Fruit fly (Drosophila melanogaster) whole organism, embryonic: ENCODE measurements around the gene CG18563.

ENCODE experiments used
- Bdp1 ChIP-seq: fragments of 200-800 bp; sonication (Bioruptor generic); optimal IDR thresholded peaks from 3 replicates; lab custom pipeline; 2016; ENCODE audit warnings: missing biosample characterization, missing genetic modification characterization
- CG10267 ChIP-seq: fragments of 200-800 bp; sonication (Bioruptor generic); optimal IDR thresholded peaks from 2 replicates; lab custom pipeline; 2018; ENCODE audit warnings: missing biosample characterization, mild to moderate bottlenecking, missing genetic modification characterization, moderate library complexity
- CG10462 ChIP-seq: fragments of 200-800 bp; sonication (Bioruptor generic); optimal IDR thresholded peaks from 2 replicates; lab custom pipeline; 2016; ENCODE audit warnings: missing biosample characterization, missing genetic modification characterization
- CG11085 ChIP-seq: fragments of 200-800 bp; sonication (Bioruptor generic); IDR thresholded peaks from 2 replicates; pipeline ENCODE4 v1.3.6; 2022; ENCODE audit warnings: missing biosample characterization, missing genetic modification characterization
- CG11504 ChIP-seq: fragments of 200-800 bp; sonication (Bioruptor generic); optimal IDR thresholded peaks from 3 replicates; lab custom pipeline; 2019; ENCODE audit warnings: missing biosample characterization, mild to moderate bottlenecking, missing genetic modification characterization, moderate library complexity
- CG13296 ChIP-seq: fragments of 200-800 bp; sonication (Bioruptor generic); optimal IDR thresholded peaks from 3 replicates; lab custom pipeline; 2018; ENCODE audit warnings: missing biosample characterization, mild to moderate bottlenecking, missing genetic modification characterization
- CG13775 ChIP-seq: fragments of 200-800 bp; sonication (Bioruptor generic); optimal IDR thresholded peaks from 3 replicates; lab custom pipeline; 2017; ENCODE audit warnings: missing biosample characterization, mild to moderate bottlenecking, missing genetic modification characterization
- CG15011 ChIP-seq: fragments of 200-800 bp; sonication (Bioruptor generic); optimal IDR thresholded peaks from 3 replicates; lab custom pipeline; 2018; ENCODE audit warnings: missing biosample characterization, mild to moderate bottlenecking, missing genetic modification characterization
- CG15269 ChIP-seq: fragments of 200-800 bp; sonication (Bioruptor generic); optimal IDR thresholded peaks from 2 replicates; lab custom pipeline; 2018; ENCODE audit warnings: missing biosample characterization, mild to moderate bottlenecking, missing genetic modification characterization, moderate library complexity
- CG16813 ChIP-seq: fragments of 200-800 bp; sonication (Bioruptor generic); IDR thresholded peaks from 3 replicates; pipeline ENCODE4 v1.3.6; 2022; ENCODE audit warnings: missing biosample characterization, missing genetic modification characterization; ENCODE audit not compliant: partially characterized antibody
- CG1792 ChIP-seq: fragments of 200-800 bp; sonication (Bioruptor generic); optimal IDR thresholded peaks from 2 replicates; lab custom pipeline; 2016; ENCODE audit warnings: missing biosample characterization, missing genetic modification characterization
- CG1832 ChIP-seq: fragments of 200-800 bp; sonication (Bioruptor generic); optimal IDR thresholded peaks from 2 replicates; lab custom pipeline; 2017; ENCODE audit warnings: missing biosample characterization, mild to moderate bottlenecking, missing genetic modification characterization, inconsistent platforms
- CG18476 ChIP-seq: fragments of 200-800 bp; sonication (Bioruptor generic); optimal IDR thresholded peaks from 2 replicates; lab custom pipeline; 2016; ENCODE audit warnings: missing biosample characterization, mild to moderate bottlenecking, missing genetic modification characterization
- CG2712 ChIP-seq: fragments of 200-800 bp; optimal IDR thresholded peaks from 3 replicates; lab custom pipeline; 2019; ENCODE audit warnings: missing biosample characterization, mild to moderate bottlenecking, missing genetic modification characterization, moderate library complexity
- CG30403 ChIP-seq: fragments of 200-800 bp; sonication (Bioruptor generic); optimal IDR thresholded peaks from 3 replicates; lab custom pipeline; 2016; ENCODE audit warnings: missing biosample characterization, missing genetic modification characterization
- CG32532 ChIP-seq: fragments of 200-800 bp; sonication (Bioruptor generic); IDR thresholded peaks from 2 replicates; pipeline ENCODE4 v1.3.6; 2022; ENCODE audit warnings: missing biosample characterization, missing genetic modification characterization
- CG3281 ChIP-seq: fragments of 200-800 bp; sonication (Bioruptor generic); optimal IDR thresholded peaks from 3 replicates; lab custom pipeline; 2017; ENCODE audit warnings: missing biosample characterization, mild to moderate bottlenecking, missing genetic modification characterization
- CG6813 ChIP-seq: fragments of 200-800 bp; sonication (Bioruptor generic); optimal IDR thresholded peaks from 2 replicates; lab custom pipeline; 2017; ENCODE audit warnings: missing biosample characterization, missing genetic modification characterization, mild to moderate bottlenecking, moderate library complexity, missing genetic modification reagents
- CG8290 ChIP-seq, 3 experiments: fragments of 200-800 bp; sonication (Bioruptor generic); optimal IDR thresholded peaks; 2 replicates each; lab custom pipeline; 2016 to 2019; ENCODE audit warnings: missing biosample characterization in 3 of 3, missing genetic modification characterization in 3 of 3, mild to moderate bottlenecking in 2 of 3, moderate library complexity in 1 of 3
- CG8944 ChIP-seq: fragments of 200-800 bp; sonication (Bioruptor generic); optimal IDR thresholded peaks from 3 replicates; lab custom pipeline; 2016; ENCODE audit warnings: missing biosample characterization, missing genetic modification characterization
- CkIIα-i1 ChIP-seq: fragments of 200-800 bp; sonication (Bioruptor generic); IDR thresholded peaks from 2 replicates; pipeline ENCODE4 v1.3.6; 2022; ENCODE audit warnings: missing biosample characterization, missing genetic modification characterization
- Hand ChIP-seq: fragments of 200-800 bp; sonication (Bioruptor generic); optimal IDR thresholded peaks from 2 replicates; lab custom pipeline; 2017; ENCODE audit warnings: mild to moderate bottlenecking, missing biosample characterization, missing genetic modification reagents, missing genetic modification characterization
- Hr78 ChIP-seq, 2 experiments: fragments of 200-800 bp in 1 of 2; fragments of >200 bp in 1 of 2; sonication (Bioruptor generic) in 1 of 2; optimal IDR thresholded peaks; 2 replicates each; lab custom pipeline; 2017 to 2019; ENCODE audit warnings: missing biosample characterization in 2 of 2, missing genetic modification characterization in 2 of 2, mild to moderate bottlenecking in 1 of 2, moderate library complexity in 1 of 2
- Kr ChIP-seq: fragments of 200-800 bp; sonication (Bioruptor generic); optimal IDR thresholded peaks from 2 replicates; lab custom pipeline; 2017; ENCODE audit warnings: missing biosample characterization, mild to moderate bottlenecking, missing genetic modification characterization
- Med ChIP-seq: fragments of 200-800 bp; sonication (Bioruptor generic); peaks from one replicate; lab custom pipeline; 2016; ENCODE audit warnings: missing biosample characterization, missing genetic modification characterization, mild to moderate bottlenecking, inconsistent platforms, moderate library complexity
- NK7.1 ChIP-seq: fragments of 200-800 bp; sonication (Bioruptor generic); optimal IDR thresholded peaks from 3 replicates; lab custom pipeline; 2016; ENCODE audit warnings: missing biosample characterization, missing genetic modification characterization
- NfI ChIP-seq: fragments of 200-800 bp; sonication (Bioruptor generic); optimal IDR thresholded peaks from 3 replicates; lab custom pipeline; 2018; ENCODE audit warnings: missing biosample characterization, mild to moderate bottlenecking, missing genetic modification characterization, moderate library complexity
- Oli ChIP-seq: fragments of 200-800 bp; sonication (Bioruptor generic); optimal IDR thresholded peaks from 2 replicates; lab custom pipeline; 2018; ENCODE audit warnings: missing biosample characterization, mild to moderate bottlenecking, missing genetic modification characterization, moderate library complexity
- Sox102F ChIP-seq: fragments of 200-800 bp; sonication (Bioruptor generic); optimal IDR thresholded peaks from 2 replicates; lab custom pipeline; 2018; ENCODE audit warnings: missing biosample characterization, mild to moderate bottlenecking, missing genetic modification characterization, moderate library complexity
- al ChIP-seq: fragments of 200-800 bp; sonication (Bioruptor generic); IDR thresholded peaks from 2 replicates; pipeline ENCODE4 v1.3.6; 2022; ENCODE audit warnings: missing biosample characterization, missing genetic modification characterization
- ara ChIP-seq: fragments of 200-800 bp; sonication (Bioruptor generic); IDR thresholded peaks from 2 replicates; pipeline ENCODE4 v1.3.6; 2022; ENCODE audit warnings: missing biosample characterization, missing genetic modification characterization
- br ChIP-seq: fragments of >200 bp; optimal IDR thresholded peaks from 2 replicates; lab custom pipeline; 2017
- chif ChIP-seq, 2 experiments: fragments of 200-800 bp; sonication (Bioruptor generic); optimal IDR thresholded peaks; 3 replicates each; lab custom pipeline; 2016; ENCODE audit warnings: missing biosample characterization in 2 of 2, missing genetic modification characterization in 2 of 2
- eve ChIP-seq, 2 experiments: fragments of >200 bp; optimal IDR thresholded peaks; 2 replicates each; lab custom pipeline; 2017; ENCODE audit warnings: missing biosample characterization in 2 of 2, missing genetic modification characterization in 2 of 2
- fd102C ChIP-seq: fragments of 200-800 bp; sonication (Bioruptor generic); optimal IDR thresholded peaks from 2 replicates; lab custom pipeline; 2018; ENCODE audit warnings: missing biosample characterization, mild to moderate bottlenecking, missing genetic modification characterization, moderate library complexity
- gce ChIP-seq: fragments of 200-800 bp; sonication (Bioruptor generic); IDR thresholded peaks from 3 replicates; pipeline ENCODE4 v1.3.6; 2022; ENCODE audit warnings: missing biosample characterization, missing genetic modification characterization
- her ChIP-seq: fragments of 200-800 bp; sonication (Bioruptor generic); optimal IDR thresholded peaks from 2 replicates; lab custom pipeline; 2016; ENCODE audit warnings: missing biosample characterization, missing genetic modification characterization
- jigr1 ChIP-seq: fragments of 200-800 bp; sonication (Bioruptor generic); IDR thresholded peaks from 3 replicates; pipeline ENCODE4 v1.3.6; 2022; ENCODE audit warnings: missing biosample characterization, missing genetic modification characterization
- jumu ChIP-seq: fragments of 200-800 bp; sonication (Bioruptor generic); optimal IDR thresholded peaks from 3 replicates; lab custom pipeline; 2016; ENCODE audit warnings: missing biosample characterization, missing genetic modification characterization
- maf-S ChIP-seq: fragments of 200-800 bp; sonication (Bioruptor generic); optimal IDR thresholded peaks from 2 replicates; lab custom pipeline; 2016; ENCODE audit warnings: missing biosample characterization, missing genetic modification characterization
- nau ChIP-seq: fragments of 200-800 bp; sonication (Bioruptor generic); optimal IDR thresholded peaks from 3 replicates; lab custom pipeline; 2017; ENCODE audit warnings: missing biosample characterization, mild to moderate bottlenecking, missing genetic modification characterization, missing genetic modification reagents
- prd ChIP-seq, 3 experiments: fragments of >200 bp in 2 of 3; fragments of 200-800 bp in 1 of 3; sonication (Bioruptor generic) in 1 of 3; optimal IDR thresholded peaks in 2 of 3; IDR thresholded peaks in 1 of 3; 2 replicates in 2 of 3; 3 replicates in 1 of 3; pipeline versions ENCODE4 v1.3.6 to Lab custom; 2017 to 2022; ENCODE audit warnings: missing biosample characterization in 1 of 3, missing genetic modification characterization in 1 of 3
- rib ChIP-seq: fragments of 200-800 bp; sonication (Bioruptor generic); IDR thresholded peaks from 2 replicates; pipeline ENCODE4 v1.3.6; 2022; ENCODE audit warnings: missing biosample characterization, missing genetic modification characterization
- sim ChIP-seq: fragments of 200-800 bp; sonication (Bioruptor generic); IDR thresholded peaks from 2 replicates; pipeline ENCODE4 v1.3.6; 2022; ENCODE audit warnings: missing biosample characterization, missing genetic modification characterization
- tna ChIP-seq: fragments of 200-800 bp; sonication (Bioruptor generic); IDR thresholded peaks from 2 replicates; pipeline ENCODE4 v1.3.6; 2022; ENCODE audit warnings: missing biosample characterization, missing genetic modification characterization; ENCODE audit not compliant: partially characterized antibody
- wdn ChIP-seq: fragments of 200-800 bp; sonication (Bioruptor generic); IDR thresholded peaks from 2 replicates; pipeline ENCODE4 v1.3.6; 2022; ENCODE audit warnings: missing biosample characterization, missing genetic modification characterization
- zen ChIP-seq: fragments of 200-800 bp; sonication (Bioruptor generic); optimal IDR thresholded peaks from 3 replicates; lab custom pipeline; 2018; ENCODE audit warnings: missing biosample characterization, mild to moderate bottlenecking, missing genetic modification characterization, moderate library complexity

The CG18563 gene

DNA sequence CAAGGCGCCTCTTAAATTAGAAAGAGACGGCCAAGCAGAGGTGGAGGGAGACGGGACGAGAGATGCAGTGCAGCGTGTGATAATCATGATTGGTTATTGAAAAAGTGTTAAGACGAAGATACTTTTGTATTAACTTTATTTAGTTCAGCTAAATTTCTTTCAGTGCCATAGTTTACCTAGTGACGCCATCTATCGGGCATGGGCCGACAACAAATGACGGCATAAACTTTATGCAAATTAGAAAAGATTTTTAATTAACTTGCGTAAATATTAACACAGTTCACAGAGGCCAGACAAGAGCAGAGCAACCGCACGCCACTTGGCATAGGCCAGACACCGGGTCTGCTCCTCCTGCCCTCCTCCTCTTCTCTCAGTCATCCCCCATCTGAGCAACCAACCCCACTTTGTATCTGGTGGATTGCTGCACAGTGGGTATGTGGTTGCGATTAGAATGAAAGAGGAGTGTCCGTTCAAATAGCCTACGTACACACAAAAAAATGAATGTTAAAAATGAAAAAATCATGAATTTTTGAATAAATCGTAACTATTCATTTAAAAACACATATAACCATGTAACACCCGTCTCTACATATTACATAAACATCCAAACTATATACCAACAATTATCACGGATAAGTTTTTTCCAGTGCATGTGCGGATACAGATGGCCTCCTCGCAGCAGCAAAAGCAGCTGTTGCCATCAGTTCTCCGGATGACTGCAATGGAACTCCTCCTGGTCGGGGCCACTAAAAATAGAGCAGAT is 8.3 kb upstream of the CG18563 start (continued):
- TF ChIP-seq wdn: peak; percentile 67
- peak; percentile 51; the same call in 1 of the 2 replicates for TF ChIP-seq CG11085
- TF ChIP-seq sim (GFP tag; lab: Robert Waterston, UW): peak; percentile 69; the same call in 1 of the 2 replicates
- TF ChIP-seq nau: peak; percentile 97
- peak; percentile 93 for TF ChIP-seq Med (GFP tag; lab: Kevin White, UChicago)
- TF ChIP-seq NfI: peak; percentile 67
- TF ChIP-seq her (GFP tag; lab: Kevin White, UChicago): peak; percentile 66
- TF ChIP-seq CG13775: peak; percentile 73
- TF ChIP-seq CG13296 (GFP tag; lab: Kevin White, UChicago): peak; percentile 59
- no peak for TF ChIP-seq prd (optimal IDR thresholded peaks at IDR 0.05; lab: Kevin White, UChicago)
- peak; percentile 79; the same call in 2 of the 3 replicates for TF ChIP-seq prd (GFP tag; IDR thresholded peaks at IDR 0.05; lab: Robert Waterston, UW)
- no peak for TF ChIP-seq CG16813 (GFP tag; lab: Robert Waterston, UW)
- no peak for TF ChIP-seq zen (tag; lab: Kevin White, UChicago)
- peak; percentile 51 for TF ChIP-seq CG10462
- TF ChIP-seq rib (GFP tag; lab: Robert Waterston, UW): no peak
- peak; percentile 84 for TF ChIP-seq chif (GFP tag; optimal IDR thresholded peaks at IDR 0.05; lab: Kevin White, UChicago)
- TF ChIP-seq gce (GFP tag; lab: Robert Waterston, UW): peak; percentile 68; the same call in 2 of the 3 replicates
- TF ChIP-seq br (lab: Kevin White, UChicago): no peak
- peak; percentile 79 for TF ChIP-seq CG10267 (tag; lab: Kevin White, UChicago)
- TF ChIP-seq CG6813 (GFP tag; lab: Kevin White, UChicago): peak; percentile 76
- peak; percentile 11 for TF ChIP-seq CG8290 (GFP tag; optimal IDR thresholded peaks at IDR 0.05; lab: Kevin White, UChicago)
- peak in 1 of 2 experiments; percentile 67 for TF ChIP-seq CG8290 (tag; optimal IDR thresholded peaks at IDR 0.05; lab: Kevin White, UChicago)
- peak; percentile 82 for TF ChIP-seq Oli (tag; lab: Kevin White, UChicago)
- 0 out of 3 replicates have a peak, but pooled peaks have one; percentile 43 for TF ChIP-seq jigr1 (GFP tag; lab: Robert Waterston, UW)
- TF ChIP-seq jumu (GFP tag; lab: Kevin White, UChicago): peak; percentile 73
- peak; percentile 77 for TF ChIP-seq CG8944 (GFP tag; lab: Kevin White, UChicago)
- TF ChIP-seq CG1792 (GFP tag; lab: Kevin White, UChicago): peak; percentile 83
- TF ChIP-seq NK7.1 (GFP tag; lab: Kevin White, UChicago): peak; percentile 76
- TF ChIP-seq CG18476 (GFP tag; lab: Kevin White, UChicago): peak; percentile 58
- peak; percentile 18; the same call in 1 of the 2 replicates for TF ChIP-seq al (GFP tag; lab: Robert Waterston, UW)
- TF ChIP-seq Sox102F (GFP tag; lab: Kevin White, UChicago): peak; percentile 90
- no peak for TF ChIP-seq CG1832 (GFP tag; lab: Kevin White, UChicago)
- peak; percentile 80 for TF ChIP-seq Hand (GFP tag; lab: Kevin White, UChicago)
- no peak for TF ChIP-seq Hr78 (GFP tag; optimal IDR thresholded peaks at IDR 0.05; lab: Kevin White, UChicago)
- TF ChIP-seq Kr: no peak
- TF ChIP-seq CG32532 (GFP tag; lab: Robert Waterston, UW): peak; percentile 72
- TF ChIP-seq CG3281 (GFP tag; lab: Kevin White, UChicago): peak; percentile 75
- TF ChIP-seq CG15269 (tag; lab: Kevin White, UChicago): peak; percentile 81
- TF ChIP-seq tna (GFP tag; lab: Robert Waterston, UW): no peak
- peak; percentile 41 for TF ChIP-seq CG15011 (GFP tag; lab: Kevin White, UChicago)
- TF ChIP-seq CkIIα-i1: no peak
- TF ChIP-seq CG30403 (GFP tag; lab: Kevin White, UChicago): peak; percentile 81
- TF ChIP-seq CG2712 (tag; lab: Kevin White, UChicago): peak; percentile 88
- TF ChIP-seq fd102C (GFP tag; lab: Kevin White, UChicago): no peak
- TF ChIP-seq maf-S (GFP tag; lab: Kevin White, UChicago): peak; percentile 56
- peak; percentile 88 for TF ChIP-seq CG11504
- TF ChIP-seq eve (GFP tag; optimal IDR thresholded peaks at IDR 0.05; lab: Kevin White, UChicago): peak in 1 of 2 experiments; percentile 93
- peak; percentile 72 for TF ChIP-seq ara (GFP tag; lab: Robert Waterston, UW)
- peak; percentile 59 for TF ChIP-seq Bdp1 (GFP tag; lab: Kevin White, UChicago)
